Fruit fly (Drosophila melanogaster) whole organism, embryonic: ENCODE results near the gene sage.

Experiments
- ATbp ChIP-seq: fragments of 200-800 bp; sonication (Bioruptor generic); optimal IDR thresholded peaks from 2 replicates; lab custom pipeline; 2017; ENCODE audit warnings: missing biosample characterization, mild to moderate bottlenecking, missing genetic modification characterization, missing genetic modification reagents
- BEAF-32 ChIP-seq: fragments of 200-800 bp; sonication (Bioruptor generic); optimal IDR thresholded peaks from 3 replicates; lab custom pipeline; 2017; ENCODE audit warnings: missing biosample characterization, missing genetic modification characterization, mild to moderate bottlenecking, moderate library complexity, missing genetic modification reagents
- CG11085 ChIP-seq: fragments of 200-800 bp; sonication (Bioruptor generic); IDR thresholded peaks from 2 replicates; pipeline ENCODE4 v1.3.6; 2022; ENCODE audit warnings: missing biosample characterization, missing genetic modification characterization
- CG11247 ChIP-seq: fragments of 200-800 bp; sonication (Bioruptor generic); IDR thresholded peaks from 2 replicates; pipeline ENCODE4 v1.3.6; 2022; ENCODE audit warnings: missing biosample characterization, missing genetic modification characterization
- CG12104 ChIP-seq: fragments of 200-800 bp; sonication (Bioruptor generic); optimal IDR thresholded peaks from 3 replicates; lab custom pipeline; 2016; ENCODE audit warnings: missing biosample characterization, missing genetic modification characterization
- CG13287 ChIP-seq: fragments of 200-800 bp; sonication (Bioruptor generic); IDR thresholded peaks from 2 replicates; pipeline ENCODE4 v1.3.6; 2022; ENCODE audit warnings: missing biosample characterization, missing genetic modification characterization; ENCODE audit not compliant: partially characterized antibody
- CG13624 ChIP-seq: fragments of 200-800 bp; sonication (Bioruptor generic); optimal IDR thresholded peaks from 2 replicates; lab custom pipeline; 2016; ENCODE audit warnings: missing biosample characterization, missing genetic modification characterization
- CG16813 ChIP-seq: fragments of 200-800 bp; sonication (Bioruptor generic); IDR thresholded peaks from 3 replicates; pipeline ENCODE4 v1.3.6; 2022; ENCODE audit warnings: missing biosample characterization, missing genetic modification characterization; ENCODE audit not compliant: partially characterized antibody
- CG2116 ChIP-seq: fragments of 200-800 bp; sonication (Bioruptor generic); optimal IDR thresholded peaks from 3 replicates; lab custom pipeline; 2018; ENCODE audit warnings: missing biosample characterization, mild to moderate bottlenecking, missing genetic modification characterization
- CG2199 ChIP-seq: fragments of 200-800 bp; sonication (Bioruptor generic); IDR thresholded peaks from 3 replicates; pipeline ENCODE4 v1.3.6; 2022; ENCODE audit warnings: missing biosample characterization, missing genetic modification characterization
- CG31365 ChIP-seq: fragments of 200-800 bp; sonication (Bioruptor generic); optimal IDR thresholded peaks from 2 replicates; lab custom pipeline; 2018; ENCODE audit warnings: missing biosample characterization, mild to moderate bottlenecking, missing genetic modification characterization
- CG34224 ChIP-seq: fragments of 200-800 bp; sonication (Bioruptor generic); IDR thresholded peaks from 3 replicates; pipeline ENCODE4 v1.3.6; 2022; ENCODE audit warnings: missing biosample characterization, missing genetic modification characterization; ENCODE audit not compliant: partially characterized antibody
- CG3847 ChIP-seq: fragments of 200-800 bp; sonication (Bioruptor generic); IDR thresholded peaks from 2 replicates; pipeline ENCODE4 v1.3.6; 2022; ENCODE audit warnings: missing biosample characterization, missing genetic modification characterization
- CG8765 ChIP-seq: fragments of 200-800 bp; sonication (Bioruptor generic); IDR thresholded peaks from 2 replicates; pipeline ENCODE4 v1.3.6; 2022; ENCODE audit warnings: missing biosample characterization, missing genetic modification characterization
- CG9727 ChIP-seq: fragments of 200-800 bp; sonication (Bioruptor generic); optimal IDR thresholded peaks from 3 replicates; lab custom pipeline; 2017; ENCODE audit warnings: missing biosample characterization, mild to moderate bottlenecking, missing genetic modification characterization
- Dll ChIP-seq: fragments of 200-800 bp; sonication (Bioruptor generic); IDR thresholded peaks from 4 replicates; pipeline ENCODE4 v1.3.6; 2022; ENCODE audit warnings: missing biosample characterization, missing genetic modification characterization; ENCODE audit not compliant: partially characterized antibody
- Doc3 ChIP-seq: fragments of 200-800 bp; sonication (Bioruptor generic); IDR thresholded peaks from 3 replicates; pipeline ENCODE4 v1.3.6; 2022; ENCODE audit warnings: missing biosample characterization, missing genetic modification characterization; ENCODE audit not compliant: partially characterized antibody
- Dp ChIP-seq: fragments of 200-800 bp; sonication (Bioruptor generic); optimal IDR thresholded peaks from 2 replicates; lab custom pipeline; 2018; ENCODE audit warnings: missing biosample characterization, mild to moderate bottlenecking, missing genetic modification characterization, moderate library complexity
- Dref ChIP-seq: fragments of 200-800 bp; sonication (Bioruptor generic); IDR thresholded peaks from 2 replicates; pipeline ENCODE4 v1.3.6; 2022; ENCODE audit warnings: missing biosample characterization, missing genetic modification characterization
- E2f2 ChIP-seq: fragments of 200-800 bp; sonication (Bioruptor generic); IDR thresholded peaks from 2 replicates; pipeline ENCODE4 v1.3.6; 2022; ENCODE audit warnings: missing biosample characterization, missing genetic modification characterization
- H15 ChIP-seq: fragments of 200-800 bp; sonication (Bioruptor generic); IDR thresholded peaks from 3 replicates; pipeline ENCODE4 v1.3.6; 2022; ENCODE audit warnings: missing biosample characterization, missing genetic modification characterization
- HLH4C ChIP-seq: fragments of 200-800 bp; sonication (Bioruptor generic); IDR thresholded peaks from 3 replicates; pipeline ENCODE4 v1.3.6; 2022; ENCODE audit warnings: missing biosample characterization, missing genetic modification characterization; ENCODE audit not compliant: partially characterized antibody
- MBD-R2 ChIP-seq: fragments of 200-800 bp; sonication (Bioruptor generic); IDR thresholded peaks from 2 replicates; pipeline ENCODE4 v1.3.6; 2022; ENCODE audit warnings: missing biosample characterization, missing genetic modification characterization
- Meics ChIP-seq: fragments of 200-800 bp; sonication (Bioruptor generic); optimal IDR thresholded peaks from 2 replicates; lab custom pipeline; 2017; ENCODE audit warnings: missing biosample characterization, mild to moderate bottlenecking, missing genetic modification characterization
- Scr ChIP-seq: fragments of 200-800 bp; sonication (Bioruptor generic); IDR thresholded peaks from 2 replicates; pipeline ENCODE4 v1.3.6; 2022; ENCODE audit warnings: missing biosample characterization, missing genetic modification characterization; ENCODE audit not compliant: partially characterized antibody
- Tbp ChIP-seq: fragments of >200 bp; optimal IDR thresholded peaks from 2 replicates; lab custom pipeline; 2018; ENCODE audit warnings: missing biosample characterization, missing genetic modification characterization
- amos ChIP-seq: fragments of 200-800 bp; sonication (Bioruptor generic); IDR thresholded peaks from 2 replicates; pipeline ENCODE4 v1.3.6; 2022; ENCODE audit warnings: missing biosample characterization, missing genetic modification characterization; ENCODE audit not compliant: partially characterized antibody
- bbx ChIP-seq: fragments of 200-800 bp; sonication (Bioruptor generic); IDR thresholded peaks from 2 replicates; pipeline ENCODE4 v1.3.6; 2022; ENCODE audit warnings: missing biosample characterization, missing genetic modification characterization; ENCODE audit not compliant: partially characterized antibody
- br ChIP-seq: fragments of >200 bp; optimal IDR thresholded peaks from 2 replicates; lab custom pipeline; 2017
- ewg ChIP-seq: fragments of 200-800 bp; sonication (Bioruptor generic); optimal IDR thresholded peaks from 3 replicates; lab custom pipeline; 2017; ENCODE audit warnings: mild to moderate bottlenecking, missing biosample characterization, missing genetic modification reagents, missing genetic modification characterization
- ind ChIP-seq: fragments of 200-800 bp; sonication (Bioruptor generic); optimal IDR thresholded peaks from 3 replicates; lab custom pipeline; 2016; ENCODE audit warnings: missing biosample characterization, missing genetic modification characterization
- nom ChIP-seq: fragments of 200-800 bp; sonication (Bioruptor generic); optimal IDR thresholded peaks from 2 replicates; lab custom pipeline; 2017; ENCODE audit warnings: missing biosample characterization, missing genetic modification characterization, mild to moderate bottlenecking, moderate library complexity, missing genetic modification reagents
- phol ChIP-seq: fragments of 200-800 bp; sonication (Bioruptor generic); optimal IDR thresholded peaks from 3 replicates; lab custom pipeline; 2018; ENCODE audit warnings: missing biosample characterization, mild to moderate bottlenecking, missing genetic modification characterization, moderate library complexity
- pzg ChIP-seq: fragments of 200-800 bp; sonication (Bioruptor generic); optimal IDR thresholded peaks from 3 replicates; lab custom pipeline; 2018; ENCODE audit warnings: missing biosample characterization, mild to moderate bottlenecking, missing genetic modification characterization, moderate library complexity
- ranshi ChIP-seq: fragments of 200-800 bp; sonication (Bioruptor generic); IDR thresholded peaks from 2 replicates; pipeline ENCODE4 v1.3.6; 2022; ENCODE audit warnings: missing biosample characterization, missing genetic modification characterization
- row ChIP-seq: fragments of 200-800 bp; sonication (Bioruptor generic); IDR thresholded peaks from 3 replicates; pipeline ENCODE4 v1.3.6; 2022; ENCODE audit warnings: missing biosample characterization, missing genetic modification characterization
- sens ChIP-seq: fragments of 200-800 bp; sonication (Bioruptor generic); peaks from one replicate; lab custom pipeline; 2016; ENCODE audit warnings: missing biosample characterization, missing genetic modification characterization
- sna ChIP-seq: fragments of 200-800 bp; sonication (Bioruptor generic); IDR thresholded peaks from 2 replicates; pipeline ENCODE4 v1.3.6; 2022; ENCODE audit warnings: missing biosample characterization, missing genetic modification characterization; ENCODE audit not compliant: partially characterized antibody
- stwl ChIP-seq: fragments of 200-800 bp; sonication (Bioruptor generic); optimal IDR thresholded peaks from 3 replicates; lab custom pipeline; 2018; ENCODE audit warnings: missing biosample characterization, mild to moderate bottlenecking, missing genetic modification characterization, moderate library complexity
- tio ChIP-seq: fragments of 200-800 bp; sonication (Bioruptor generic); optimal IDR thresholded peaks from 2 replicates; lab custom pipeline; 2017; ENCODE audit warnings: missing biosample characterization, missing genetic modification characterization, inconsistent platforms
- tna ChIP-seq: fragments of 200-800 bp; sonication (Bioruptor generic); IDR thresholded peaks from 2 replicates; pipeline ENCODE4 v1.3.6; 2022; ENCODE audit warnings: missing biosample characterization, missing genetic modification characterization; ENCODE audit not compliant: partially characterized antibody
- toy ChIP-seq: fragments of 200-800 bp; sonication (Bioruptor generic); IDR thresholded peaks from 2 replicates; pipeline ENCODE4 v1.3.6; 2022; ENCODE audit warnings: missing biosample characterization, missing genetic modification characterization
- trh ChIP-seq: fragments of 200-800 bp; sonication (Bioruptor generic); optimal IDR thresholded peaks from 2 replicates; lab custom pipeline; 2016; ENCODE audit warnings: missing biosample characterization, missing genetic modification characterization
- unc-4 ChIP-seq: fragments of 200-800 bp; sonication (Bioruptor generic); IDR thresholded peaks from 2 replicates; pipeline ENCODE4 v1.3.6; 2022; ENCODE audit warnings: missing biosample characterization, missing genetic modification characterization; ENCODE audit not compliant: partially characterized antibody

The sage gene

DNA sequence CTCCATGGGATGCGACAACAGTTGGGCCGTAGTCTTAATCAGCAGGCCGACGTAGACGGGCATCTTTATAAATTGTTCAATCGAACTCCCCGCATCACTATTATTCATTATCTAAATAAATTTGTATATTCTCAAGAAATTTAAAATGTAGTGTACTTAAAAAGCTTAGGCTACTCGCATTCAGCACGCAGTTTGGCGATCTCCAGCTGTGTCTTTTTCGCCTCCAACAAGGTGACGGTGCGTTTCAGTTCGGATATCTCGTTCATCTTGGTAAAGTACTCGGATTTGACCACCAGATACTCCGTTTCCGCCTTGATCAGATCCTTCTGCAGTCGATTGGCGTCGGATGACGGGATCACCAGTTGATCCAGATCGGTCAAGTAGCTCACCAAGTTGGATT lies 6.3 kb downstream of the sage start, which contains the start of gene CG16736:
Gene CG16736 (minus strand): TSS at position 101 of the 400 bp plus-strand sequence.
- TF ChIP-seq Tbp (GFP tag; lab: Kevin White, UChicago) (no peak), CG3847 (GFP tag; lab: Robert Waterston, UW) (no peak), H15 (GFP tag; lab: Robert Waterston, UW) (no peak), tio (no peak), CG11085 (GFP tag; lab: Robert Waterston, UW) (no peak), CG12104 (GFP tag; lab: Kevin White, UChicago) (no peak), trh (GFP tag; lab: Kevin White, UChicago) (no peak), ind (GFP tag; lab: Kevin White, UChicago) (no peak)
- TF ChIP-seq, all 482 proteins: peak for 0

DNA sequence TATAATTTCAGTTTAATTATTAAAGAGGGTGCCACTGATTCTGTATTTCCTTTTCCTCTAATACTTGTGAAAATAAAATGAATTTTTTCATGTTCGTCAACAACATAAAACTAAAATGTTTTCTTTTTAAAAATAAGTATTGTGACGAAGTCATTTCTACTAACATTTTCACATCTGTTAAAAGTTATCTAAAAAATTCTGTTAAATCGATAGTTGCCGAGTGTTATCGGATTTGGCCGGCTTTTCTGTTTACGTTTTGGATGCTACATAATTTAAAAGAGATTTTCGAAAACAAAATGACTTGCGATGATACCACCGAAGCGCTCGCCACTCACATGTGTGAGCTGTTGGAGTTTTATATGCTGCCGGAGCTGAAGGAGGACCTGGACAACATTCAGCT lies 9.1 kb downstream of the sage start, which contains the start of gene CG16734:
Gene CG16734 (plus strand): TSS at position 255 of the 400 bp plus-strand sequence.
- no peak for TF ChIP-seq CG13624 (GFP tag; lab: Kevin White, UChicago)
- TF ChIP-seq Dll (GFP tag; lab: Robert Waterston, UW) = peak; percentile 41; the same call in 1 of the 4 replicates
- peak; percentile 64 for TF ChIP-seq CG13287 (GFP tag; lab: Robert Waterston, UW)
- no peak for TF ChIP-seq CG8765 (GFP tag; lab: Robert Waterston, UW)
- TF ChIP-seq phol = no peak
- peak; percentile 41; the same call in 1 of the 3 replicates for TF ChIP-seq Doc3 (GFP tag; lab: Robert Waterston, UW)
- TF ChIP-seq Scr (GFP tag; lab: Robert Waterston, UW) = peak; percentile 46
- TF ChIP-seq CG12104 (GFP tag; lab: Kevin White, UChicago) = no peak
- TF ChIP-seq CG31365 = no peak
- no peak for TF ChIP-seq CG9727 (GFP tag; lab: Kevin White, UChicago)
- TF ChIP-seq toy (GFP tag; lab: Robert Waterston, UW) = no peak
- TF ChIP-seq Dp (GFP tag; lab: Kevin White, UChicago) = peak; percentile 50
- no peak for TF ChIP-seq sens (GFP tag; lab: Kevin White, UChicago)
- TF ChIP-seq ewg (GFP tag; lab: Kevin White, UChicago) = no peak
- peak; percentile 36; the same call in 1 of the 3 replicates for TF ChIP-seq HLH4C (GFP tag; lab: Robert Waterston, UW)
- no peak for TF ChIP-seq pzg
- no peak for TF ChIP-seq ranshi (GFP tag; lab: Robert Waterston, UW)
- peak; percentile 12; the same call in 1 of the 2 replicates for TF ChIP-seq sna
- peak; percentile 24; the same call in 1 of the 3 replicates for TF ChIP-seq row (GFP tag; lab: Robert Waterston, UW)
- 0 out of 2 replicates have a peak, but pooled peaks have one; percentile 39 for TF ChIP-seq bbx (GFP tag; lab: Robert Waterston, UW)
- peak; percentile 38; the same call in 1 of the 2 replicates for TF ChIP-seq unc-4 (GFP tag; lab: Robert Waterston, UW)
- TF ChIP-seq E2f2 (GFP tag; lab: Robert Waterston, UW) = peak; percentile 50
- peak; percentile 22 for TF ChIP-seq BEAF-32
- no peak for TF ChIP-seq CG11247 (GFP tag; lab: Robert Waterston, UW)
- TF ChIP-seq tna (GFP tag; lab: Robert Waterston, UW) = peak; percentile 36; the same call in 1 of the 2 replicates
- no peak for TF ChIP-seq ATbp
- peak; percentile 16 for TF ChIP-seq CG2116 (GFP tag; lab: Kevin White, UChicago)
- peak; percentile 54; the same call in 1 of the 2 replicates for TF ChIP-seq MBD-R2 (GFP tag; lab: Robert Waterston, UW)
- TF ChIP-seq CG16813 = peak; percentile 22; the same call in 1 of the 3 replicates
- peak; percentile 21; the same call in 1 of the 2 replicates for TF ChIP-seq amos
- peak; percentile 35 for TF ChIP-seq stwl
- no peak for TF ChIP-seq nom (GFP tag; lab: Kevin White, UChicago)
- peak; percentile 95 for TF ChIP-seq Meics (GFP tag; lab: Kevin White, UChicago)
- TF ChIP-seq CG2199 (GFP tag; lab: Robert Waterston, UW) = no peak
- peak; percentile 37; the same call in 1 of the 3 replicates for TF ChIP-seq CG34224 (GFP tag; lab: Robert Waterston, UW)
- TF ChIP-seq br (lab: Kevin White, UChicago) = no peak
- TF ChIP-seq Dref (GFP tag; lab: Robert Waterston, UW) = peak; percentile 57
- TF ChIP-seq, all 482 proteins: peak for 21
